Worm (Caenorhabditis elegans) whole organism, L1 larva: Measurements from ENCODE around the gene F46B6.12.

Source experiments
- ces-1 ChIP-seq: fragments of 150-350 bp; optimal IDR thresholded peaks from 2 replicates; lab custom pipeline; 2014; ENCODE audit warnings: missing biosample characterization, missing genetic modification reagents, missing genetic modification characterization
- efl-3 ChIP-seq: fragments of 200-800 bp; sonication (Bioruptor generic); optimal IDR thresholded peaks from 2 replicates; lab custom pipeline; 2018; ENCODE audit warnings: mild to moderate bottlenecking, missing genetic modification characterization, missing compliant biosample characterization
- egl-27 ChIP-seq, 2 experiments: fragments of 150-350 bp in 1 of 2; sonication (generic microtip); optimal IDR thresholded peaks; 3 replicates each; lab custom pipeline; 2017 to 2018; ENCODE audit warnings: missing biosample characterization in 2 of 2, missing genetic modification characterization in 2 of 2, missing genetic modification reagents in 2 of 2
- fos-1 ChIP-seq: fragments of 150-350 bp; optimal IDR thresholded peaks from 2 replicates; lab custom pipeline; 2014; ENCODE audit warnings: missing biosample characterization, missing genetic modification characterization
- nhr-11 ChIP-seq: fragments of 150-350 bp; optimal IDR thresholded peaks from 2 replicates; lab custom pipeline; 2014; ENCODE audit warnings: missing biosample characterization, missing genetic modification characterization
- nhr-28 ChIP-seq: fragments of 150-350 bp; optimal IDR thresholded peaks from 2 replicates; lab custom pipeline; 2014; ENCODE audit warnings: missing biosample characterization, missing genetic modification characterization
- skn-1 ChIP-seq: fragments of 150-350 bp; optimal IDR thresholded peaks from 2 replicates; lab custom pipeline; 2014; ENCODE audit warnings: missing biosample characterization, missing genetic modification characterization
- snpc-4 ChIP-seq: fragments of 150-350 bp; optimal IDR thresholded peaks from 2 replicates; lab custom pipeline; 2014; ENCODE audit warnings: missing biosample characterization, missing genetic modification characterization
- snu-23 ChIP-seq: sonication (generic microtip); optimal IDR thresholded peaks from 2 replicates; lab custom pipeline; 2016; ENCODE audit warnings: missing genetic modification characterization, missing compliant biosample characterization
- unc-86 ChIP-seq: sonication (generic microtip); optimal IDR thresholded peaks from 2 replicates; lab custom pipeline; 2016; ENCODE audit warnings: missing genetic modification characterization, missing compliant biosample characterization
- ztf-11 ChIP-seq, 2 experiments: sonication (generic microtip); optimal IDR thresholded peaks; 2 replicates each; lab custom pipeline; 2016 to 2017; ENCODE audit warnings: missing genetic modification characterization in 2 of 2, missing biosample characterization in 1 of 2, missing compliant biosample characterization in 1 of 2

DNA sequence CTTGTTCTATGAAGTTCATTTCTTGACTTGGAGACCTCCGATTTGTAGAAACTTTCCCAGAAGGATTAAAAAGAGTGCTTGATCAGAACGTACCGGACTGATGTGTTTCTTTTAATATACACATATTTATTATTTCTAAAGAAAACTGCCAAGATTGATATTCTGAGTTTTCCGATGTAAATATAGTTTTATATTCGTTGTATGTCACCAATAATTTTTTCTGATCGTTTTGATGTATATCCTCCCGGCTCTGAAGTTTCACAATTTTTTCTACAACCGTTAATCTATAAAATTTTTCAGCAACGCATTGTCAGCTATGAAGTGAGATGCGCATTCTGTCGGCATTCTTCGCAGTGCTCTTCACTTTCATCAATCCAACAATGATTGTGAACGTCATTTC is 20.9 kb upstream of the F46B6.12 start, which contains the start of gene F46B6.9:
- TF ChIP-seq skn-1 (tag; lab: Kevin White, UChicago) (no peak), fos-1 (no peak), nhr-28 (tag; lab: Kevin White, UChicago) (no peak), snu-23 (GFP tag; lab: Kevin White, UChicago) (no peak), ztf-11 (tag; optimal IDR thresholded peaks at IDR 0.05; lab: Kevin White, UChicago) (no peak), ces-1 (GFP tag; lab: Kevin White, UChicago) (no peak), unc-86 (no peak), nhr-11 (tag; lab: Kevin White, UChicago) (no peak), snpc-4 (tag; lab: Kevin White, UChicago) (no peak), efl-3 (GFP tag; lab: Kevin White, UChicago) (no peak), egl-27 (tag; optimal IDR thresholded peaks at IDR 0.05; lab: Kevin White, UChicago) (no peak)
